Fruit fly (Drosophila melanogaster): Measurements from ENCODE around the gene fon.

fon gene

DNA sequence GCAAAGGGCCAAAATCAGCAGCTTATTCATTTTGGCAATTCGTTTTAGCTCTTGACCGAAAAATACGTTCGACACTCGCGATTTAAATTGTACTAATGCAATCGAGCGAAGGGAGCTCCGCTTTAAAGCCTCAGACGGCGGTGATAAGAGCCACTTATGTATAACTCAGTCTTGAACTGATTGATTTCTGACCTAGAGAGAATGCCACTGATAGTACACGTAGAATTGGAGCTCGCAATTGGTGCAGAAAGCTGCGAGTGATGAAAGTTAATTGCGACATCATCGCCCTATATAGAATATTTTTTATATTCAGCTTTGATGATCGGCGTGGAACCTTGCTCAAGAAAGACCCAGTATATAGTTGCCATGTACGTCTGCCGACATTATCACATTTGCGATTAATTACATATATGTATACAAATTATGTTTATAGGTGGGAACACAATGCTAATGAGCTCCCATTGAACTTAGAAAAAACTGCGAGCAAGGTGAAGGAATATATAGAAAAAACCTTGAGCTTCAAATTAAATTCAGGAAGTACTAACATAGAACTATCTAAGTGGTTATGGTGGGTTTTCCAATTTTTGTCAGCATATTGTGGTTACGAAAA, at the start of gene fon:
Gene fon, minus strand, starts transcription at position 100 of the 610 bp plus-strand sequence.
- TF ChIP-seq Clk (GFP tag; optimal IDR thresholded peaks at IDR 0.05) = no peak
- TF ChIP-seq Crg-1 (GFP tag; optimal IDR thresholded peaks at IDR 0.05) = no peak
- TF ChIP-seq cnc (optimal IDR thresholded peaks at IDR 0.05) = no peak
- TF ChIP-seq Mnt (GFP tag; optimal IDR thresholded peaks at IDR 0.05) = no peak
- TF ChIP-seq cic (GFP tag; optimal IDR thresholded peaks at IDR 0.05) = peak; percentile 55
- TF ChIP-seq CG14711 (tag; optimal IDR thresholded peaks at IDR 0.05) = no peak
- TF ChIP-seq CG7101 (tag; optimal IDR thresholded peaks at IDR 0.05) = no peak
- TF ChIP-seq tj (GFP tag; optimal IDR thresholded peaks at IDR 0.05) = no peak
- TF ChIP-seq CG1620 (GFP tag; optimal IDR thresholded peaks at IDR 0.05) = no peak
- TF ChIP-seq CG12768 (GFP tag; optimal IDR thresholded peaks at IDR 0.05) = no peak
- TF ChIP-seq kay (GFP tag; ENCODE audit: borderline replicate concordance) = peak; percentile 62

DNA sequence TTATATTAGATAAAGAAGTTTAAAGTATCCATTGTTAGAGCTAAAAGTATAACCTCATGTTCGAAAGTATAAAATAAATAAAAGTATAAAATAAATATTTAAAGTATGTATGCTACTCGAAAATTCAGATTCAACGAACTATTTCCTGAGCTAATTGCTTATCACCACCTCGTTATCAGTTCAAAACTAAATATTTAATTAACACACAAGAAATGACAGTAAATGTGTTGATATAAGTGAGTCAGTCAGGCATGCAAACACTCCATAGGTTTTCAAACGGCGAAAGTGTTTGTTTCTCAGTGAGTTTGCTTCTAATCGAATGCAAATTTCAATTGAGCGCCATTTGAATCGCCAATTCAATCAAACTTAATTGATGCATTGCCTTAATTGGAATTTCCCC, 48.3 kb upstream of the fon start:
- peak; percentile 10 for TF ChIP-seq CG14711 (tag; optimal IDR thresholded peaks at IDR 0.05)
- no peak for TF ChIP-seq tj (GFP tag; optimal IDR thresholded peaks at IDR 0.05)
- no peak for TF ChIP-seq CG1620 (GFP tag; optimal IDR thresholded peaks at IDR 0.05)
- peak; percentile 6 for TF ChIP-seq toe (GFP tag; optimal IDR thresholded peaks at IDR 0.05)
- peak; percentile 89 for TF ChIP-seq cic (GFP tag; optimal IDR thresholded peaks at IDR 0.05)
- peak; percentile 26 for TF ChIP-seq pad (GFP tag; optimal IDR thresholded peaks at IDR 0.05)
- TF ChIP-seq Clk (GFP tag; optimal IDR thresholded peaks at IDR 0.05) = no peak
- TF ChIP-seq CG7101 (tag; optimal IDR thresholded peaks at IDR 0.05) = peak; percentile 72
- peak; percentile 34 for TF ChIP-seq ovo (GFP tag; optimal IDR thresholded peaks at IDR 0.05)
- peak; percentile 57 for TF ChIP-seq CG7045 (GFP tag; optimal IDR thresholded peaks at IDR 0.05)
- peak; percentile 40 for TF ChIP-seq CG11617 (GFP tag; optimal IDR thresholded peaks at IDR 0.05)
- TF ChIP-seq CG12768 (GFP tag; optimal IDR thresholded peaks at IDR 0.05) = peak; percentile 11
- TF ChIP-seq CG33017 (tag; optimal IDR thresholded peaks at IDR 0.05) = peak; percentile 66
- no peak for TF ChIP-seq kay (GFP tag; ENCODE audit: borderline replicate concordance)

DNA sequence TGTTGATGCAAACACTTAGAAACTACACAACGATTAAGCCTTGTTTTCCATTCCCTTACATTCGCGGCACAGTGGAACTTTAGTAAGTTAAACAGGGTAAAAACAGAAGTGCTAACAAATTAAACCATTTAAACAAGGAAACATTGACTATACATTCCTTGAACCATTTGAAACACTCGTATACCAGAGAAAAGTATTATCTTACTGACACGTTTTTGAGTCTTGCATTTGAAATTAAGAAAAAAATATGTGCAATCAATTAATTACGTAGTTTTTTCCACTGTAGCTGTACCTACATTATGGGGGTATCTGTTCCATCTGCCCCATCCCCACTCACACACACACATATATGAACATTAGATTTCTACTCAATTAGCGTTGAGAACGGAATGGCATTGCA, 47.3 kb upstream of the fon start:
- TF ChIP-seq bab1 (GFP tag; optimal IDR thresholded peaks at IDR 0.05) = peak; percentile 2
- no peak for TF ChIP-seq CG1620 (GFP tag; optimal IDR thresholded peaks at IDR 0.05)
- TF ChIP-seq tj (GFP tag; optimal IDR thresholded peaks at IDR 0.05) = peak; percentile 67
- peak; percentile 71 for TF ChIP-seq CG33017 (tag; optimal IDR thresholded peaks at IDR 0.05)
- TF ChIP-seq cic (GFP tag; optimal IDR thresholded peaks at IDR 0.05) = peak; percentile 36
- TF ChIP-seq pad (GFP tag; optimal IDR thresholded peaks at IDR 0.05) = peak; percentile 33
- TF ChIP-seq Mnt (GFP tag; optimal IDR thresholded peaks at IDR 0.05) = peak; percentile 25
- TF ChIP-seq cnc (optimal IDR thresholded peaks at IDR 0.05) = no peak
- TF ChIP-seq CG11617 (GFP tag; optimal IDR thresholded peaks at IDR 0.05) = peak; percentile 20
- peak; percentile 31 for TF ChIP-seq CG7045 (GFP tag; optimal IDR thresholded peaks at IDR 0.05)
- peak; percentile 76 for TF ChIP-seq CG12768 (GFP tag; optimal IDR thresholded peaks at IDR 0.05)
- peak; percentile 62 for TF ChIP-seq CG7101 (tag; optimal IDR thresholded peaks at IDR 0.05)
- TF ChIP-seq kay (GFP tag; ENCODE audit: borderline replicate concordance) = peak; percentile 85
- TF ChIP-seq toe (GFP tag; optimal IDR thresholded peaks at IDR 0.05) = peak; percentile 64
- TF ChIP-seq CG5204 (GFP tag; optimal IDR thresholded peaks at IDR 0.05) = peak; percentile 52
- TF ChIP-seq CG14711 (tag; optimal IDR thresholded peaks at IDR 0.05) = peak; percentile 60
- TF ChIP-seq Hr96 (GFP tag; optimal IDR thresholded peaks at IDR 0.05) = peak; percentile 60
- TF ChIP-seq ovo (GFP tag; optimal IDR thresholded peaks at IDR 0.05) = peak; percentile 3
- peak; percentile 31 for TF ChIP-seq Clk (GFP tag; optimal IDR thresholded peaks at IDR 0.05)
- TF ChIP-seq Crg-1 (GFP tag; optimal IDR thresholded peaks at IDR 0.05) = peak; percentile 20

DNA sequence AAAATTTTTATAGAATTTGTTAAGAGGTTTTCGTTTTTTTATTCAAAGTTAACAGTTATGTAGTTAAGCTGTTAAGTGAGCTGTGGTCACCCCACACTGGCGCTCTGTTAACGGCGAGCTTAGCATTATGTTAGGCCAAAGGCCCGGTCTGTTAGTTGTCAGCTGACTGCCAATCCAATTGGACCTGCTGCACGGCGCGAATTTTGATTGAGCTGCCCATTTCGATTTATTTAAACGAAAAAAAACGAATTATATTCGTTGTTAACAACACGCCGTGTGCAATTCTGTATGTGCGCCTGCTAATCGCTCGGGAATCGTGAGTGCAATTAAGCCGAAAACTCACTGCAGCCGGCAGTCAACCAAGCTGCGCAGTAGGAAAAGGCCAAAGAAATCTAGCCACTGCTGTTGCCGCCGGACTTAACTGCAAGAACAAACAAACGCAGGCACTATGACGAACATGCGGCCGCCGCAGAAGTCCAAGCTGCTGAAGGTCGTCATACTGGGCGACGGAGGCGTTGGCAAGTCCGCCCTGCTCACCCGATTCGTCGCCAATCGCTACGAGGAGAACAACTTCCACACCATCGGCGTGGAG, 46.5 kb upstream of the fon start, which contains the start of gene Rab9:
Gene Rab9, plus strand, starts transcription at position 151 of the 592 bp plus-strand sequence.
- TF ChIP-seq Clk (GFP tag; optimal IDR thresholded peaks at IDR 0.05) (no peak), CG12768 (GFP tag; optimal IDR thresholded peaks at IDR 0.05) (peak; percentile 64), CG11617 (GFP tag; optimal IDR thresholded peaks at IDR 0.05) (no peak), pad (GFP tag; optimal IDR thresholded peaks at IDR 0.05) (no peak), CG7045 (GFP tag; optimal IDR thresholded peaks at IDR 0.05) (no peak), cnc (optimal IDR thresholded peaks at IDR 0.05) (no peak), kay (GFP tag; ENCODE audit: borderline replicate concordance) (no peak), CG5204 (GFP tag; optimal IDR thresholded peaks at IDR 0.05) (no peak), tj (GFP tag; optimal IDR thresholded peaks at IDR 0.05) (peak; percentile 45), CG14711 (tag; optimal IDR thresholded peaks at IDR 0.05) (peak; percentile 12), CG1620 (GFP tag; optimal IDR thresholded peaks at IDR 0.05) (no peak), Hr96 (GFP tag; optimal IDR thresholded peaks at IDR 0.05) (no peak), CG33017 (tag; optimal IDR thresholded peaks at IDR 0.05) (peak; percentile 46), Crg-1 (GFP tag; optimal IDR thresholded peaks at IDR 0.05) (peak; percentile 9), CG7101 (tag; optimal IDR thresholded peaks at IDR 0.05) (peak; percentile 26), toe (GFP tag; optimal IDR thresholded peaks at IDR 0.05) (no peak), Mnt (GFP tag; optimal IDR thresholded peaks at IDR 0.05) (peak; percentile 66), ovo (GFP tag; optimal IDR thresholded peaks at IDR 0.05) (no peak), cic (GFP tag; optimal IDR thresholded peaks at IDR 0.05) (peak; percentile 73), bab1 (GFP tag; optimal IDR thresholded peaks at IDR 0.05) (peak; percentile 73)

DNA sequence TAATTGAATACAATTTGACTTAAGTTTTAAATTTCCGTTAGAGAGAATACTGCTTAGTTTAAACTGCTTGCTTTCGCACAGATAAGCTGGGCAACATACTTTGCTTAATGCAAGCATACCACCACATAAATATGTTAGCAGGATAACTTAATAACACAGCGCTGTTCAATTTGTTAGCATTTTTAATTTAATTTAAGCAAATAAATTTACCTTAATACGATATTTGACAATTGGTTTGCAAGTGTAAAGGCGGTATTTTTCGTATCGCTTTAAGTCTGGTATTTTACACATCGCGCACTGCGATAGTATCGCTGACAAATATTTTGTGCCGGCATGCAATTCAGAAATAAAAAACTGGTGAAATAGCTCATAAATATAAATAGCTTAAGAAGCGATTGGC, 44.3 kb upstream of the fon start, which contains the start of gene RtcB:
Gene RtcB, plus strand, starts transcription at position 301 of the 400 bp plus-strand sequence.
- TF ChIP-seq pad (GFP tag; optimal IDR thresholded peaks at IDR 0.05) (no peak), CG7101 (tag; optimal IDR thresholded peaks at IDR 0.05) (no peak), bab1 (GFP tag; optimal IDR thresholded peaks at IDR 0.05) (peak; percentile 0), CG7045 (GFP tag; optimal IDR thresholded peaks at IDR 0.05) (no peak), Crg-1 (GFP tag; optimal IDR thresholded peaks at IDR 0.05) (no peak), Hr96 (GFP tag; optimal IDR thresholded peaks at IDR 0.05) (no peak), tj (GFP tag; optimal IDR thresholded peaks at IDR 0.05) (peak; percentile 60), CG1620 (GFP tag; optimal IDR thresholded peaks at IDR 0.05) (no peak)
